Worm (Caenorhabditis elegans) whole organism, late embryonic: ENCODE measurements around the gene spr-3.

ENCODE experiments used
- ama-1 ChIP-seq: fragments of 150-350 bp; optimal IDR thresholded peaks from 2 replicates; lab custom pipeline; 2014
- ceh-9 ChIP-seq: sonication (generic microtip); optimal IDR thresholded peaks from 2 replicates; lab custom pipeline; 2016; ENCODE audit warnings: mild to moderate bottlenecking, missing genetic modification characterization, inconsistent platforms, missing compliant biosample characterization
- fkh-10 ChIP-seq: fragments of 150-350 bp; optimal IDR thresholded peaks from 2 replicates; lab custom pipeline; 2014; ENCODE audit warnings: missing biosample characterization, missing genetic modification reagents, missing genetic modification characterization
- npax-4 ChIP-seq: sonication (generic microtip); optimal IDR thresholded peaks from 2 replicates; lab custom pipeline; 2016; ENCODE audit warnings: missing genetic modification characterization, missing compliant biosample characterization
- pha-4 ChIP-seq: fragments of 150-350 bp; optimal IDR thresholded peaks from 2 replicates; lab custom pipeline; 2018; ENCODE audit warnings: missing biosample characterization, missing genetic modification reagents, missing genetic modification characterization
- rnt-1 ChIP-seq: sonication (generic microtip); optimal IDR thresholded peaks from 2 replicates; lab custom pipeline; 2016; ENCODE audit warnings: missing genetic modification characterization, missing compliant biosample characterization
- unc-3 ChIP-seq, 2 experiments: fragments of 200-800 bp in 1 of 2; sonication (Bioruptor generic) in 1 of 2; sonication (generic microtip) in 1 of 2; conservative IDR thresholded peaks in 1 of 2; optimal IDR thresholded peaks in 1 of 2; 2 replicates each; pipeline versions ENCODE4 v1.3.6 to Lab custom; 2016 to 2022; ENCODE audit warnings: missing compliant biosample characterization in 2 of 2, missing genetic modification characterization in 2 of 2, missing genetic modification reagents in 1 of 2

DNA sequence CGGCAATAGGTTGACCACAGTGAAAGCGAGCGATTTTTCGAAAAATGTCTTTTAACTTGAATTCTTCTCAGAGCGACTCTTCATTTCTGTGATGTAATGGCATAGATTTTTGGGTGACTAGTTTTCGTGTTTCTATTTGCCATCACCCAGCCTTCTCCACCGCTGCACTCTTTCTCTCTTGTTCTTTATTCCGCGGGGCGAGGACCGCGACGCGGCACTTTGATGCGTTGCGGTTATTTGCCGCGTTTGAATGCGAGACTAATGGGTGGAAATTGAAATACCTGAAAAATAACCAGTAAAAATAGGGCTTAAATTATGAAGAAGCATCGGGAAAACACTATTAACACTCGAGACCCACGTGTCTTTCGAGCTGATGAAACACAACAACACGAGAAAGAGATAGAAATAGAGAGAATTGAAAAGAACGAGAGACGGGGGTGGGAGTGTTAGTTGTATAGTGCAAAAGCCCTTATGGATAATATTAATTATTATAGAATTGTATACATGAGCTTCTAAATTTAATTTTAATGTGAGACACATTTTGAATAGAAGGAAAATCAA is 9.7 kb upstream of the spr-3 start, which contains the start of gene dgk-2:
- TF ChIP-seq fkh-10, result no peak
- TF ChIP-seq npax-4 (tag; lab: Kevin White, UChicago), result no peak
- no peak for TF ChIP-seq unc-3 (GFP tag; conservative IDR thresholded peaks at IDR 0.05; lab: Robert Waterston, UW)
- TF ChIP-seq unc-3 (tag; optimal IDR thresholded peaks at IDR 0.05; lab: Kevin White, UChicago), result no peak
- TF ChIP-seq pha-4 (tag; lab: Kevin White, UChicago), result no peak
- TF ChIP-seq ceh-9, result no peak
- no peak for TF ChIP-seq ama-1 (lab: Kevin White, UChicago)
- TF ChIP-seq rnt-1, result peak; percentile 13
